Worm (Caenorhabditis elegans) whole organism, young adult: ENCODE results near the gene K05F1.9.

Experiments used
- B0019.2 ChIP-seq: fragments of 200-800 bp; sonication (Bioruptor generic); conservative IDR thresholded peaks from 2 replicates; pipeline ENCODE4 v1.3.6; 2022; ENCODE audit warnings: missing genetic modification reagents, missing genetic modification characterization, missing compliant biosample characterization
- B0336.3 ChIP-seq: fragments of 200-800 bp; sonication (Bioruptor generic); IDR thresholded peaks from 2 replicates; pipeline ENCODE4 v1.3.6; 2022; ENCODE audit warnings: missing genetic modification characterization, missing compliant biosample characterization
- F37B4.10 ChIP-seq: fragments of 200-800 bp; sonication (Bioruptor generic); IDR thresholded peaks from 2 replicates; pipeline ENCODE4 v1.3.6; 2022; ENCODE audit warnings: missing genetic modification characterization, missing compliant biosample characterization
- F39B2.1 ChIP-seq: fragments of 200-800 bp; sonication (Bioruptor generic); IDR thresholded peaks from 2 replicates; pipeline ENCODE4 v1.3.6; 2022; ENCODE audit warnings: missing genetic modification reagents, missing genetic modification characterization, missing compliant biosample characterization
- F49E8.2 ChIP-seq: sonication (generic microtip); optimal IDR thresholded peaks from 3 replicates; lab custom pipeline; 2017; ENCODE audit warnings: missing genetic modification characterization, mild to moderate bottlenecking, missing compliant biosample characterization, antibody characterized with exemption, moderate library complexity; ENCODE audit not compliant: insufficient read depth
- F55B11.4 ChIP-seq: sonication (generic microtip); optimal IDR thresholded peaks from 2 replicates; lab custom pipeline; 2016; ENCODE audit warnings: missing compliant biosample characterization, missing genetic modification characterization, borderline replicate concordance; ENCODE audit not compliant: insufficient read depth
- F57C9.4 ChIP-seq: sonication (generic microtip); optimal IDR thresholded peaks from 2 replicates; lab custom pipeline; 2017; ENCODE audit warnings: mild to moderate bottlenecking, missing genetic modification characterization, missing compliant biosample characterization
- K12H6.12 ChIP-seq: fragments of 200-800 bp; sonication (Bioruptor generic); optimal IDR thresholded peaks from 2 replicates; lab custom pipeline; 2018; ENCODE audit warnings: mild to moderate bottlenecking, missing genetic modification characterization, missing compliant biosample characterization
- T26A5.8 ChIP-seq: sonication (generic microtip); optimal IDR thresholded peaks from 2 replicates; lab custom pipeline; 2016; ENCODE audit warnings: missing genetic modification characterization, missing compliant biosample characterization
- Y53G8AR.9 ChIP-seq: fragments of 200-800 bp; sonication (Bioruptor generic); conservative IDR thresholded peaks from 2 replicates; pipeline ENCODE4 v1.3.6; 2022; ENCODE audit warnings: missing genetic modification reagents, missing genetic modification characterization, missing compliant biosample characterization
- akir-1 ChIP-seq: fragments of 200-800 bp; sonication (Bioruptor generic); optimal IDR thresholded peaks from 2 replicates; lab custom pipeline; 2018; ENCODE audit warnings: mild to moderate bottlenecking, missing genetic modification characterization, moderate library complexity, missing compliant biosample characterization
- aptf-2 ChIP-seq: fragments of 200-800 bp; sonication (Bioruptor generic); conservative IDR thresholded peaks from 2 replicates; pipeline ENCODE4 v1.3.6; 2022; ENCODE audit warnings: missing genetic modification reagents, missing genetic modification characterization, missing compliant biosample characterization
- aptf-3 ChIP-seq: fragments of 200-800 bp; sonication (Bioruptor generic); IDR thresholded peaks from 2 replicates; pipeline ENCODE4 v1.3.6; 2022; ENCODE audit warnings: missing genetic modification characterization, missing compliant biosample characterization
- atf-7 ChIP-seq: sonication (generic microtip); optimal IDR thresholded peaks from 2 replicates; lab custom pipeline; 2017; ENCODE audit warnings: mild to moderate bottlenecking, missing genetic modification characterization, missing compliant biosample characterization
- attf-5 ChIP-seq: fragments of 200-800 bp; sonication (Bioruptor generic); optimal IDR thresholded peaks from 2 replicates; lab custom pipeline; 2018; ENCODE audit warnings: mild to moderate bottlenecking, missing genetic modification characterization, missing compliant biosample characterization
- bed-1 ChIP-seq: fragments of 200-800 bp; sonication (Bioruptor generic); IDR thresholded peaks from 2 replicates; pipeline ENCODE4 v1.3.6; 2022; ENCODE audit warnings: missing genetic modification reagents, missing genetic modification characterization, missing compliant biosample characterization
- ccch-3 ChIP-seq: fragments of 200-800 bp; sonication (Bioruptor generic); optimal IDR thresholded peaks from 2 replicates; lab custom pipeline; 2018; ENCODE audit warnings: mild to moderate bottlenecking, missing genetic modification characterization, missing compliant biosample characterization
- cebp-2 ChIP-seq: fragments of 200-800 bp; sonication (Bioruptor generic); IDR thresholded peaks from 2 replicates; pipeline ENCODE4 v1.3.6; 2022; ENCODE audit warnings: missing genetic modification characterization, missing compliant biosample characterization
- ceh-100 ChIP-seq: fragments of 200-800 bp; sonication (Bioruptor generic); IDR thresholded peaks from 2 replicates; pipeline ENCODE4 v1.3.6; 2022; ENCODE audit warnings: missing genetic modification reagents, missing genetic modification characterization, missing compliant biosample characterization
- ceh-91 ChIP-seq: fragments of 200-800 bp; sonication (Bioruptor generic); IDR thresholded peaks from 2 replicates; pipeline ENCODE4 v1.3.6; 2022; ENCODE audit warnings: missing genetic modification reagents, missing genetic modification characterization, missing compliant biosample characterization
- die-1 ChIP-seq: sonication (generic microtip); optimal IDR thresholded peaks from 2 replicates; lab custom pipeline; 2016; ENCODE audit warnings: missing genotype, mild to moderate bottlenecking, missing genetic modification characterization, missing compliant biosample characterization
- dpl-1 ChIP-seq: fragments of 150-350 bp; optimal IDR thresholded peaks from 2 replicates; lab custom pipeline; 2014; ENCODE audit warnings: missing biosample characterization, missing genetic modification reagents, missing genetic modification characterization
- hlh-26 ChIP-seq: fragments of 200-800 bp; sonication (Bioruptor generic); conservative IDR thresholded peaks from 2 replicates; pipeline ENCODE4 v1.3.6; 2022; ENCODE audit warnings: missing genetic modification reagents, missing genetic modification characterization, missing compliant biosample characterization
- hrde-1 ChIP-seq: sonication (generic microtip); optimal IDR thresholded peaks from 2 replicates; lab custom pipeline; 2016; ENCODE audit warnings: missing genetic modification characterization, mild to moderate bottlenecking, missing compliant biosample characterization, moderate library complexity, missing genotype, missing genetic modification reagents, borderline replicate concordance
- hsf-1 ChIP-seq: fragments of 200-800 bp; sonication (Bioruptor generic); IDR thresholded peaks from 2 replicates; pipeline ENCODE4 v1.3.6; 2022; ENCODE audit warnings: missing genetic modification reagents, missing genetic modification characterization, missing compliant biosample characterization
- lsy-27 ChIP-seq: sonication (generic microtip); optimal IDR thresholded peaks from 2 replicates; lab custom pipeline; 2017; ENCODE audit warnings: missing genetic modification characterization, mild to moderate bottlenecking, missing compliant biosample characterization, antibody characterized with exemption, missing genotype, borderline replicate concordance; ENCODE audit not compliant: insufficient read depth
- madf-3 ChIP-seq: fragments of 200-800 bp; sonication (Bioruptor generic); IDR thresholded peaks from 2 replicates; pipeline ENCODE4 v1.3.6; 2022; ENCODE audit warnings: missing genetic modification reagents, missing genetic modification characterization, missing compliant biosample characterization
- madf-6 ChIP-seq: fragments of 200-800 bp; sonication (Bioruptor generic); IDR thresholded peaks from 2 replicates; pipeline ENCODE4 v1.3.6; 2022; ENCODE audit warnings: missing genetic modification reagents, missing genetic modification characterization, missing compliant biosample characterization
- mes-4 ChIP-seq: sonication (generic microtip); optimal IDR thresholded peaks from 2 replicates; lab custom pipeline; 2016; ENCODE audit warnings: missing genotype, missing genetic modification characterization, missing compliant biosample characterization
- mxl-1 ChIP-seq: sonication (generic microtip); optimal IDR thresholded peaks from 2 replicates; lab custom pipeline; 2016; ENCODE audit warnings: missing genetic modification characterization, missing compliant biosample characterization
- nfya-1 ChIP-seq: sonication (generic microtip); optimal IDR thresholded peaks from 2 replicates; lab custom pipeline; 2017; ENCODE audit warnings: antibody characterized with exemption, missing compliant biosample characterization, missing genetic modification characterization, borderline replicate concordance; ENCODE audit not compliant: insufficient read depth
- nhr-179 ChIP-seq: sonication (generic microtip); optimal IDR thresholded peaks from 2 replicates; lab custom pipeline; 2016; ENCODE audit warnings: mild to moderate bottlenecking, missing genetic modification characterization, missing compliant biosample characterization
- nhr-27 ChIP-seq: fragments of 200-800 bp; sonication (Bioruptor generic); optimal IDR thresholded peaks from 2 replicates; lab custom pipeline; 2018; ENCODE audit warnings: mild to moderate bottlenecking, missing genetic modification characterization, moderate library complexity, missing compliant biosample characterization
- nhr-90 ChIP-seq: sonication (generic microtip); optimal IDR thresholded peaks from 2 replicates; lab custom pipeline; 2016; ENCODE audit warnings: missing genotype, mild to moderate bottlenecking, missing genetic modification characterization, missing compliant biosample characterization
- sdz-38 ChIP-seq: sonication (generic microtip); optimal IDR thresholded peaks from 2 replicates; lab custom pipeline; 2016; ENCODE audit warnings: missing genotype, missing genetic modification characterization, missing compliant biosample characterization
- somi-1 ChIP-seq: fragments of 200-800 bp; sonication (Bioruptor generic); optimal IDR thresholded peaks from 2 replicates; lab custom pipeline; 2018; ENCODE audit warnings: mild to moderate bottlenecking, missing genetic modification characterization, missing compliant biosample characterization
- tbp1 ChIP-seq: fragments of 200-800 bp; sonication (Bioruptor generic); optimal IDR thresholded peaks from 2 replicates; lab custom pipeline; 2018; ENCODE audit warnings: mild to moderate bottlenecking, missing genetic modification characterization, missing compliant biosample characterization
- unc-130 ChIP-seq: sonication (generic microtip); optimal IDR thresholded peaks from 2 replicates; lab custom pipeline; 2016; ENCODE audit warnings: missing genetic modification reagents, missing genetic modification characterization, missing compliant biosample characterization
- unc-62 ChIP-seq: fragments of 150-350 bp; optimal IDR thresholded peaks from 2 replicates; lab custom pipeline; 2014; ENCODE audit warnings: missing biosample characterization, missing genetic modification reagents, missing genetic modification characterization
- zim-3 ChIP-seq: sonication (generic microtip); optimal IDR thresholded peaks from 2 replicates; lab custom pipeline; 2017; ENCODE audit warnings: mild to moderate bottlenecking, missing genetic modification characterization, moderate library complexity, missing compliant biosample characterization
- ztf-22 ChIP-seq: fragments of 200-800 bp; sonication (Bioruptor generic); optimal IDR thresholded peaks from 2 replicates; lab custom pipeline; 2018; ENCODE audit warnings: mild to moderate bottlenecking, missing genetic modification characterization, moderate library complexity, missing compliant biosample characterization
- ztf-28 ChIP-seq: fragments of 200-800 bp; sonication (Bioruptor generic); IDR thresholded peaks from 2 replicates; pipeline ENCODE4 v1.3.6; 2022; ENCODE audit warnings: missing genetic modification reagents, missing genetic modification characterization, missing compliant biosample characterization
- ztf-3 ChIP-seq: fragments of 200-800 bp; sonication (Bioruptor generic); optimal IDR thresholded peaks from 2 replicates; lab custom pipeline; 2018; ENCODE audit warnings: mild to moderate bottlenecking, missing genetic modification characterization, missing compliant biosample characterization
- ztf-6 ChIP-seq: fragments of 200-800 bp; sonication (Bioruptor generic); IDR thresholded peaks from 2 replicates; pipeline ENCODE4 v1.3.6; 2022; ENCODE audit warnings: missing genetic modification reagents, missing genetic modification characterization, missing compliant biosample characterization

K05F1.9 gene

DNA sequence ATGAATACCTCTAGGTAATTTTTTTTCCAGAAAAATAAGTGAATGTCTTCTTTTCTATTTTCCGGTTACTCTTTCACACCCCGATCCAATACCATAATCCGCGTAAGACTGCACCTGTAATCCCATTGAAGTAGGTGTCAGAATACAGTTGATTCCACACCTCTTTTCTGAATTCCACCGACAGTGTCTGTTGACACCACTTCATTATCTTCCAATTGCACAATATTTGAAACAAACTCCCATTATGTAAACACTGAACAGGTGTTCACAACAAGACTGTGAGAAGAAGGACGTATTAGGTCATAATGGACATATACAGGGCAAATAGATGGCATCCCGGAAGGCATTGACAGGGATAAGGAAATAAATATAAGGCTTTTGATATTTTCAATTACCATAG is 23.6 kb downstream of the K05F1.9 start (continued):
- TF ChIP-seq aptf-3 (GFP tag; lab: Robert Waterston, UW) (no peak), madf-6 (no peak)
- TF ChIP-seq, all 124 proteins: peak for 0

DNA sequence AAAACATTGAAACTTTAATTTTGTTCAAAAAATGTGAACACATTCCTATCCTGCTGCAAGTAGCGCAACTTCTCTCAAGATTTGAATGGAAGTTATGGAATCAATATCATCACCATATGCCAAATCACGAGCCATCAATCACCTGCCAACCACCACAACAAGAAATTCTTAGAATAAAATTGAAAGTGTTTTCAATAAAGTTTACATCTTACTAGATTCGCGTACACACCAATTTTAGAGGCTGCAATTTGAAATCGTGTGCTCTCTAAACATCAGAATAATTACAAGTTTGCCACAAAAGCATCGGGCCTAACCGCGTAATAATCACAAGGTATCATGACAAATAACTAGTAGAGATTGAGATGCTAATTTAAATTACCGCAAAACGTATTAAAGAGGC is 26.1 kb downstream of the K05F1.9 start:
- TF ChIP-seq dpl-1 (GFP tag; lab: Kevin White, UChicago) (no peak), F57C9.4 (tag; lab: Kevin White, UChicago) (no peak), madf-3 (GFP tag; lab: Robert Waterston, UW) (no peak), ceh-91 (GFP tag; lab: Robert Waterston, UW) (no peak), ztf-28 (no peak), tbp1 (no peak), nhr-27 (no peak), nfya-1 (tag; lab: Kevin White, UChicago) (no peak), cebp-2 (GFP tag; lab: Robert Waterston, UW) (no peak), F39B2.1 (GFP tag; lab: Robert Waterston, UW) (no peak), unc-62 (no peak), ceh-100 (no peak), nhr-179 (tag; lab: Kevin White, UChicago) (no peak), die-1 (tag; lab: Kevin White, UChicago) (no peak), B0019.2 (no peak)
- TF ChIP-seq, all 124 proteins: peak for 0

DNA sequence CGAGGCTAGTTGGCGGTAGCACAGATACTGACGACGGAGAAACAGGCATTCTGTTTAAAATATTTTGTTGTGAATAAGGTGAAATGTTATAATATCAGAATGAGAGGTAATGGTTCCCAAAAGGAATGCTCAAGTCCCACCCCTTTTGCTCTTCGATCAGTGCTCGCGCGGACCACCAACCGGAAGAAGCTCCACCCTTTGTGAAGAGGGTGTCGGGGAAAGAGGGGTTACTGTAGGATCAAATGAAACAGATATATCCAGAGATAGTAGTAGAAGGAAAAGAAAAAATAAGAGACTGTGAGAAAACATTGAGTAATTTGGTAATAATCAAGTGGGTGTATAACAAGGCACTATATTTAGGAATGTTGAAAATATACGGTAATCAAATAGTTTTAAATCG is 26.9 kb downstream of the K05F1.9 start, which contains the start of the genes dmd-5 and F10C1.1:
TSS of gene dmd-5 (minus strand) at position 101 of the 400 bp plus-strand sequence.
TSS of gene F10C1.1 (plus strand) at position 110 of the 400 bp plus-strand sequence.
- TF ChIP-seq F39B2.1 (GFP tag; lab: Robert Waterston, UW) (no peak), hlh-26 (GFP tag; lab: Robert Waterston, UW) (no peak), ztf-6 (GFP tag; lab: Robert Waterston, UW) (no peak), sdz-38 (tag; lab: Kevin White, UChicago) (no peak), K12H6.12 (tag; lab: Kevin White, UChicago) (no peak), F49E8.2 (tag; lab: Kevin White, UChicago) (no peak), nfya-1 (tag; lab: Kevin White, UChicago) (no peak), lsy-27 (tag; lab: Kevin White, UChicago) (no peak), zim-3 (no peak), F37B4.10 (GFP tag; lab: Robert Waterston, UW) (no peak), atf-7 (tag; lab: Kevin White, UChicago) (no peak), unc-130 (GFP tag; lab: Kevin White, UChicago) (no peak), akir-1 (GFP tag; lab: Kevin White, UChicago) (no peak), F55B11.4 (tag; lab: Kevin White, UChicago) (no peak), hrde-1 (tag; lab: Kevin White, UChicago) (no peak), ccch-3 (GFP tag; lab: Kevin White, UChicago) (no peak)

DNA sequence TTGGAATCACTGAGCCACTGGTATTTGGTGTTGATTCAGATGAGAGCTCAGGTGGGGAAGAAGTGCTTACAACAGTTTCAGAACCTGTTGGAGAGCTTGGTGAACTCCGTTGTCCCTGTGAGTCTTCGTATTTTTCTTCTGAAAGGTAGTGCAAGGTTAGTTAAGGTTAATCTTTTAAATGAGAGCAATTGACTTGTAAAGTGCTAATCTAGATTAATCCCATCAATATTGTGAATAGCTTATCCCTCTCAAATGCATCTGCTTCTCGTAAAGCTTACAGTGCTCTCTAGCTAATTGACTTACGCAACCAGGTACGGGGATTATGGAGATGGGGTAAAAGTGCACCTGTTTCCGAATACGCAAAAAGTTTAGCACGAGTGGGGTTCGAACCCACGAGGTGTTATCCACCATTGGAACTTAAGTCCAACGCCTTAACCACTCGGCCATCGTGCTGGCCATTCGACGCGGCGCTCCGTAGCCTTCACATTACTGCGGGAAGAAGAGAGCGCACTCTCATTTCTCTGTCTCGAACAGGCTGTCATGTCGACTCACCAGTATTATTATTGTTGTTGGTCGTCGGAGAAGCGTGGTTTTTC is 28.3 kb downstream of the K05F1.9 start:
- TF ChIP-seq ztf-22 (no peak), aptf-2 (GFP tag; lab: Robert Waterston, UW) (no peak), ztf-6 (GFP tag; lab: Robert Waterston, UW) (peak; percentile 73; the same call in 1 of the 2 replicates), mes-4 (tag; lab: Kevin White, UChicago) (no peak), B0336.3 (GFP tag; lab: Robert Waterston, UW) (no peak), Y53G8AR.9 (GFP tag; lab: Robert Waterston, UW) (0 out of 2 replicates have a peak, but pooled peaks have one; percentile 57), ztf-3 (no peak), T26A5.8 (no peak), bed-1 (GFP tag; lab: Robert Waterston, UW) (no peak), nhr-90 (tag; lab: Kevin White, UChicago) (peak; percentile 58), ztf-28 (0 out of 2 replicates have a peak, but pooled peaks have one; percentile 50), attf-5 (GFP tag; lab: Kevin White, UChicago) (peak; percentile 35), mxl-1 (peak; percentile 30), nhr-179 (tag; lab: Kevin White, UChicago) (no peak), somi-1 (GFP tag; lab: Kevin White, UChicago) (peak; percentile 57), hsf-1 (GFP tag; lab: Robert Waterston, UW) (no peak)
